Fruit fly (Drosophila melanogaster) whole organism, embryonic: Measurements from ENCODE around the gene ND-SGDH.

ENCODE experiments used
- CG10321 ChIP-seq: fragments of 200-800 bp; sonication (Bioruptor generic); IDR thresholded peaks from 2 replicates; pipeline ENCODE4 v1.3.6; 2022; ENCODE audit warnings: missing biosample characterization, missing genetic modification characterization
- CG10959 ChIP-seq: fragments of 200-800 bp; sonication (Bioruptor generic); IDR thresholded peaks from 2 replicates; pipeline ENCODE4 v1.3.6; 2022; ENCODE audit warnings: missing biosample characterization, missing genetic modification characterization
- CG11085 ChIP-seq: fragments of 200-800 bp; sonication (Bioruptor generic); IDR thresholded peaks from 2 replicates; pipeline ENCODE4 v1.3.6; 2022; ENCODE audit warnings: missing biosample characterization, missing genetic modification characterization
- CG11456 ChIP-seq: fragments of 200-800 bp; sonication (Bioruptor generic); IDR thresholded peaks from 3 replicates; pipeline ENCODE4 v1.3.6; 2022; ENCODE audit warnings: missing biosample characterization, missing genetic modification characterization
- CG13624 ChIP-seq: fragments of 200-800 bp; sonication (Bioruptor generic); optimal IDR thresholded peaks from 2 replicates; lab custom pipeline; 2016; ENCODE audit warnings: missing biosample characterization, missing genetic modification characterization
- CG13775 ChIP-seq: fragments of 200-800 bp; sonication (Bioruptor generic); optimal IDR thresholded peaks from 3 replicates; lab custom pipeline; 2017; ENCODE audit warnings: missing biosample characterization, mild to moderate bottlenecking, missing genetic modification characterization
- CG13894 ChIP-seq: fragments of 200-800 bp; sonication (Bioruptor generic); optimal IDR thresholded peaks from 3 replicates; lab custom pipeline; 2018; ENCODE audit warnings: missing biosample characterization, mild to moderate bottlenecking, missing genetic modification characterization, moderate library complexity
- CG15011 ChIP-seq: fragments of 200-800 bp; sonication (Bioruptor generic); optimal IDR thresholded peaks from 3 replicates; lab custom pipeline; 2018; ENCODE audit warnings: missing biosample characterization, mild to moderate bottlenecking, missing genetic modification characterization
- CG15696 ChIP-seq: fragments of 200-800 bp; sonication (Bioruptor generic); optimal IDR thresholded peaks from 2 replicates; lab custom pipeline; 2019; ENCODE audit warnings: missing biosample characterization, mild to moderate bottlenecking, missing genetic modification characterization, moderate library complexity
- CG16815 ChIP-seq: fragments of 200-800 bp; sonication (Bioruptor generic); optimal IDR thresholded peaks from 3 replicates; lab custom pipeline; 2017; ENCODE audit warnings: missing biosample characterization, mild to moderate bottlenecking, missing genetic modification characterization
- CG30020 ChIP-seq: fragments of 200-800 bp; optimal IDR thresholded peaks from 2 replicates; lab custom pipeline; 2019; ENCODE audit warnings: missing biosample characterization, mild to moderate bottlenecking, missing genetic modification characterization, moderate library complexity
- CG30431 ChIP-seq: fragments of 200-800 bp; sonication (Bioruptor generic); optimal IDR thresholded peaks from 2 replicates; lab custom pipeline; 2017; ENCODE audit warnings: missing biosample characterization, missing genetic modification characterization
- CG31224 ChIP-seq: fragments of 200-800 bp; sonication (Bioruptor generic); IDR thresholded peaks from 2 replicates; pipeline ENCODE4 v1.3.6; 2022; ENCODE audit warnings: missing biosample characterization, missing genetic modification characterization
- CG31365 ChIP-seq: fragments of 200-800 bp; sonication (Bioruptor generic); optimal IDR thresholded peaks from 2 replicates; lab custom pipeline; 2018; ENCODE audit warnings: missing biosample characterization, mild to moderate bottlenecking, missing genetic modification characterization
- CG31441 ChIP-seq: fragments of 200-800 bp; sonication (Bioruptor generic); IDR thresholded peaks from 2 replicates; pipeline ENCODE4 v1.3.6; 2022; ENCODE audit warnings: missing biosample characterization, missing genetic modification characterization
- CG33213 ChIP-seq: fragments of 200-800 bp; sonication (Bioruptor generic); optimal IDR thresholded peaks from 3 replicates; lab custom pipeline; 2016; ENCODE audit warnings: missing biosample characterization, missing genetic modification characterization
- CG3995 ChIP-seq: fragments of 200-800 bp; sonication (Bioruptor generic); optimal IDR thresholded peaks from 3 replicates; lab custom pipeline; 2016; ENCODE audit warnings: missing biosample characterization, missing genetic modification characterization
- CG5953 ChIP-seq: fragments of 200-800 bp; sonication (Bioruptor generic); IDR thresholded peaks from 2 replicates; pipeline ENCODE4 v1.3.6; 2022; ENCODE audit warnings: missing biosample characterization, missing genetic modification characterization
- CG6689 ChIP-seq: fragments of 200-800 bp; sonication (Bioruptor generic); IDR thresholded peaks from 2 replicates; pipeline ENCODE4 v1.3.6; 2022; ENCODE audit warnings: missing biosample characterization, missing genetic modification characterization
- CHES-1-like ChIP-seq: fragments of 200-800 bp; sonication (Bioruptor generic); optimal IDR thresholded peaks from 2 replicates; lab custom pipeline; 2016; ENCODE audit warnings: missing biosample characterization, missing genetic modification characterization
- Dref ChIP-seq: fragments of 200-800 bp; sonication (Bioruptor generic); IDR thresholded peaks from 2 replicates; pipeline ENCODE4 v1.3.6; 2022; ENCODE audit warnings: missing biosample characterization, missing genetic modification characterization
- H2.0 ChIP-seq: fragments of 200-800 bp; sonication (Bioruptor generic); IDR thresholded peaks from 2 replicates; pipeline ENCODE4 v1.3.6; 2022; ENCODE audit warnings: missing biosample characterization, missing genetic modification characterization
- Myb ChIP-seq: fragments of 200-800 bp; sonication (Bioruptor generic); optimal IDR thresholded peaks from 2 replicates; lab custom pipeline; 2016; ENCODE audit warnings: missing biosample characterization, missing genetic modification characterization
- Nf-YC ChIP-seq: fragments of 200-800 bp; optimal IDR thresholded peaks from 3 replicates; lab custom pipeline; 2019; ENCODE audit warnings: missing biosample characterization, mild to moderate bottlenecking, missing genetic modification characterization, moderate library complexity
- Oli ChIP-seq: fragments of 200-800 bp; sonication (Bioruptor generic); optimal IDR thresholded peaks from 2 replicates; lab custom pipeline; 2018; ENCODE audit warnings: missing biosample characterization, mild to moderate bottlenecking, missing genetic modification characterization, moderate library complexity
- PHDP ChIP-seq: fragments of 200-800 bp; sonication (Bioruptor generic); optimal IDR thresholded peaks from 3 replicates; lab custom pipeline; 2018; ENCODE audit warnings: missing biosample characterization, mild to moderate bottlenecking, missing genetic modification characterization, moderate library complexity
- Six4 ChIP-seq: fragments of 200-800 bp; sonication (Bioruptor generic); optimal IDR thresholded peaks from 2 replicates; lab custom pipeline; 2016; ENCODE audit warnings: missing biosample characterization, missing genetic modification characterization
- Tbp ChIP-seq: fragments of >200 bp; optimal IDR thresholded peaks from 2 replicates; lab custom pipeline; 2018; ENCODE audit warnings: missing biosample characterization, missing genetic modification characterization
- Xbp1 ChIP-seq: fragments of 200-800 bp; sonication (Bioruptor generic); optimal IDR thresholded peaks from 3 replicates; lab custom pipeline; 2016; ENCODE audit warnings: missing biosample characterization, mild to moderate bottlenecking, missing genetic modification characterization
- ara ChIP-seq: fragments of 200-800 bp; sonication (Bioruptor generic); IDR thresholded peaks from 2 replicates; pipeline ENCODE4 v1.3.6; 2022; ENCODE audit warnings: missing biosample characterization, missing genetic modification characterization
- bbx ChIP-seq: fragments of 200-800 bp; sonication (Bioruptor generic); IDR thresholded peaks from 2 replicates; pipeline ENCODE4 v1.3.6; 2022; ENCODE audit warnings: missing biosample characterization, missing genetic modification characterization; ENCODE audit not compliant: partially characterized antibody
- bsh ChIP-seq, 2 experiments: fragments of 200-800 bp; sonication (Bioruptor generic); optimal IDR thresholded peaks; 2 replicates each; lab custom pipeline; 2017 to 2018; ENCODE audit warnings: mild to moderate bottlenecking in 2 of 2, missing biosample characterization in 2 of 2, missing genetic modification characterization in 2 of 2, moderate library complexity in 1 of 2
- btn ChIP-seq: fragments of 200-800 bp; sonication (Bioruptor generic); optimal IDR thresholded peaks from 2 replicates; lab custom pipeline; 2016; ENCODE audit warnings: missing biosample characterization, missing genetic modification characterization
- chif ChIP-seq, 2 experiments: fragments of 200-800 bp; sonication (Bioruptor generic); optimal IDR thresholded peaks; 3 replicates each; lab custom pipeline; 2016; ENCODE audit warnings: missing biosample characterization in 2 of 2, missing genetic modification characterization in 2 of 2
- crp ChIP-seq, 2 experiments: fragments of 200-800 bp; sonication (Bioruptor generic); optimal IDR thresholded peaks; 2 replicates in 1 of 2; 3 replicates in 1 of 2; lab custom pipeline; 2017; ENCODE audit warnings: missing biosample characterization in 2 of 2, missing genetic modification characterization in 2 of 2, mild to moderate bottlenecking in 1 of 2, moderate library complexity in 1 of 2
- dati ChIP-seq: fragments of 200-800 bp; sonication (Bioruptor generic); IDR thresholded peaks from 2 replicates; pipeline ENCODE4 v1.3.6; 2022; ENCODE audit warnings: missing biosample characterization, missing genetic modification characterization
- exex ChIP-seq: fragments of 200-800 bp; sonication (Bioruptor generic); optimal IDR thresholded peaks from 4 replicates; lab custom pipeline; 2018; ENCODE audit warnings: missing biosample characterization, mild to moderate bottlenecking, missing genetic modification characterization, moderate library complexity
- gt ChIP-seq: fragments of 200-800 bp; sonication (Bioruptor generic); IDR thresholded peaks from 2 replicates; pipeline ENCODE4 v1.3.6; 2022; ENCODE audit warnings: missing biosample characterization, missing genetic modification characterization
- lab ChIP-seq: fragments of 200-800 bp; sonication (Bioruptor generic); optimal IDR thresholded peaks from 3 replicates; lab custom pipeline; 2017; ENCODE audit warnings: missing biosample characterization, missing genetic modification characterization, mild to moderate bottlenecking, moderate library complexity, missing genetic modification reagents
- pnt ChIP-seq: fragments of 200-800 bp; sonication (Bioruptor generic); optimal IDR thresholded peaks from 3 replicates; lab custom pipeline; 2016; ENCODE audit warnings: missing biosample characterization, missing genetic modification characterization
- rib ChIP-seq: fragments of 200-800 bp; sonication (Bioruptor generic); IDR thresholded peaks from 2 replicates; pipeline ENCODE4 v1.3.6; 2022; ENCODE audit warnings: missing biosample characterization, missing genetic modification characterization
- seq ChIP-seq: fragments of 200-800 bp; sonication (Bioruptor generic); IDR thresholded peaks from 2 replicates; pipeline ENCODE4 v1.3.6; 2022; ENCODE audit warnings: missing biosample characterization, missing genetic modification characterization
- sisA ChIP-seq: fragments of 200-800 bp; sonication (Bioruptor generic); IDR thresholded peaks from 2 replicates; pipeline ENCODE4 v1.3.6; 2022; ENCODE audit warnings: missing biosample characterization, missing genetic modification characterization
- slou ChIP-seq: fragments of 200-800 bp; sonication (Bioruptor generic); optimal IDR thresholded peaks from 3 replicates; lab custom pipeline; 2016; ENCODE audit warnings: missing biosample characterization, missing genetic modification characterization
- sna ChIP-seq: fragments of 200-800 bp; sonication (Bioruptor generic); IDR thresholded peaks from 2 replicates; pipeline ENCODE4 v1.3.6; 2022; ENCODE audit warnings: missing biosample characterization, missing genetic modification characterization; ENCODE audit not compliant: partially characterized antibody
- tup ChIP-seq: fragments of 200-800 bp; sonication (Bioruptor generic); optimal IDR thresholded peaks from 2 replicates; lab custom pipeline; 2016; ENCODE audit warnings: missing biosample characterization, mild to moderate bottlenecking, missing genetic modification characterization, moderate library complexity
- vfl ChIP-seq: fragments of 200-800 bp; sonication (Bioruptor generic); optimal IDR thresholded peaks from 2 replicates; lab custom pipeline; 2016; ENCODE audit warnings: missing biosample characterization, missing genetic modification characterization
- wor ChIP-seq: fragments of 200-800 bp; sonication (Bioruptor generic); IDR thresholded peaks from 2 replicates; pipeline ENCODE4 v1.3.6; 2022; ENCODE audit warnings: missing biosample characterization, missing genetic modification characterization
- yki ChIP-seq: fragments of >200 bp; optimal IDR thresholded peaks from 3 replicates; lab custom pipeline; 2018

ND-SGDH gene

dm6 chr3L:12138113-12138899 lies at the start of gene ND-SGDH, which contains the start of gene RhoGAP68F (continued):
- TF ChIP-seq CG5953 (GFP tag; lab: Robert Waterston, UW) (no peak), slou (GFP tag; lab: Kevin White, UChicago) (peak; percentile 64), CG31365 (no peak), CG13894 (tag; lab: Kevin White, UChicago) (peak; percentile 65), Dref (GFP tag; lab: Robert Waterston, UW) (peak; percentile 64), Xbp1 (GFP tag; lab: Kevin White, UChicago) (peak; percentile 83), CG31224 (GFP tag; lab: Robert Waterston, UW) (peak; percentile 55), Oli (tag; lab: Kevin White, UChicago) (peak; percentile 55), CG15696 (tag; lab: Kevin White, UChicago) (peak; percentile 77), Myb (GFP tag; lab: Kevin White, UChicago) (peak; percentile 25), Six4 (GFP tag; lab: Kevin White, UChicago) (peak; percentile 40), CG33213 (GFP tag; lab: Kevin White, UChicago) (peak; percentile 61), sna (GFP tag; lab: Robert Waterston, UW) (peak; percentile 95), vfl (GFP tag; lab: Kevin White, UChicago) (peak; percentile 70), tup (GFP tag; lab: Kevin White, UChicago) (peak; percentile 8), bbx (GFP tag; lab: Robert Waterston, UW) (peak; percentile 89), btn (GFP tag; lab: Kevin White, UChicago) (no peak), pnt (GFP tag; lab: Kevin White, UChicago) (peak; percentile 51), CG10959 (GFP tag; lab: Robert Waterston, UW) (peak; percentile 55; the same call in 1 of the 2 replicates), bsh (GFP tag; optimal IDR thresholded peaks at IDR 0.05; lab: Kevin White, UChicago) (peak in 1 of 2 experiments; percentile 57), wor (GFP tag; lab: Robert Waterston, UW) (peak; percentile 33; the same call in 1 of the 2 replicates), CG11456 (GFP tag; lab: Robert Waterston, UW) (no peak; the same call in 2 of the 3 replicates), dati (GFP tag; lab: Robert Waterston, UW) (no peak), yki (lab: Kevin White, UChicago) (no peak), CG13775 (GFP tag; lab: Kevin White, UChicago) (peak; percentile 85), chif (GFP tag; optimal IDR thresholded peaks at IDR 0.05; lab: Kevin White, UChicago) (peak; percentile 38 to 51), CG13624 (GFP tag; lab: Kevin White, UChicago) (peak; percentile 69), sisA (GFP tag; lab: Robert Waterston, UW) (peak; percentile 68), CHES-1-like (peak; percentile 52), H2.0 (GFP tag; lab: Robert Waterston, UW) (peak; percentile 46; the same call in 1 of the 2 replicates), CG15011 (GFP tag; lab: Kevin White, UChicago) (peak; percentile 27), ara (GFP tag; lab: Robert Waterston, UW) (0 out of 2 replicates have a peak, but pooled peaks have one; percentile 7), CG30431 (GFP tag; lab: Kevin White, UChicago) (peak; percentile 49), Nf-YC (tag; lab: Kevin White, UChicago) (peak; percentile 71), CG3995 (peak; percentile 91), crp (GFP tag; optimal IDR thresholded peaks at IDR 0.05; lab: Kevin White, UChicago) (peak in 1 of 2 experiments; percentile 40), Tbp (GFP tag; lab: Kevin White, UChicago) (no peak), CG16815 (GFP tag; lab: Kevin White, UChicago) (peak; percentile 73), lab (GFP tag; lab: Kevin White, UChicago) (peak; percentile 75), rib (peak; percentile 54; the same call in 1 of the 2 replicates), CG31441 (GFP tag; lab: Robert Waterston, UW) (peak; percentile 82; the same call in 1 of the 2 replicates), CG11085 (GFP tag; lab: Robert Waterston, UW) (no peak), exex (tag; lab: Kevin White, UChicago) (no peak), gt (GFP tag; lab: Robert Waterston, UW) (no peak), PHDP (tag; lab: Kevin White, UChicago) (peak; percentile 54), CG10321 (GFP tag; lab: Robert Waterston, UW) (no peak), seq (GFP tag; lab: Robert Waterston, UW) (0 out of 2 replicates have a peak, but pooled peaks have one; percentile 21), CG6689 (GFP tag; lab: Robert Waterston, UW) (peak; percentile 67), CG30020 (tag; lab: Kevin White, UChicago) (peak; percentile 77)
